Worm (Caenorhabditis elegans): ENCODE measurements around the gene Y70C5A.3.

Y70C5A.3 gene

DNA sequence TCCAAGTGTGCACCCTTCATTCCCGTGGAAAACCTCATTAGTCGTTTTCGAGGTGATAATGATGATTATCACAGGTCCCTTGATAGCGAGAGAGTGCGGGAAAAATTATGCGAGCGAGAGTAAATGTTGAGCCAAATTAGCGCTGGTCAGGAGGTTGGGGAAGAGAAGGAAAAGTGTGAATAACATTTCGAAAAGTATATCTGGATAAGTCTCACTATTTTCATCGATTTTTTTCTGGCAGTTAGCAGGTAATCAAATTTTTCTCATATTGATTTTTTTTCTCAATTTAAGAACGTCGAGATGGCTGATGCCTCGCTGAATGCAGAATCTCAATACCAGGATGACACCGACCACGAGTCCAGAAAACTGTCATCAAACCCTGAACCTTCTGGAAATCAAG lies 8.3 kb upstream of the Y70C5A.3 start, which contains the start of gene W06G6.2:
Gene W06G6.2 (plus strand): TSS at position 301 of the 400 bp plus-strand sequence.
- no peak for TF ChIP-seq swsn-7 (tag; optimal IDR thresholded peaks at IDR 0.05)
- TF ChIP-seq elt-2 (tag; optimal IDR thresholded peaks at IDR 0.05), result no peak
- TF ChIP-seq lsy-2 (tag; optimal IDR thresholded peaks at IDR 0.05), result no peak
- no peak for TF ChIP-seq unc-62 (GFP tag; optimal IDR thresholded peaks at IDR 0.05)
- no peak for TF ChIP-seq tlp-1 (tag; optimal IDR thresholded peaks at IDR 0.05)
- TF ChIP-seq pax-3 (tag; optimal IDR thresholded peaks at IDR 0.05), result no peak
- TF ChIP-seq ceh-8 (GFP tag; optimal IDR thresholded peaks at IDR 0.05), result no peak

ce11 chrV:16627962-16628361 lies 7.2 kb upstream of the Y70C5A.3 start, which contains the start of gene oac-53:
Gene oac-53, minus strand, starts transcription at chrV:16627970.
- TF ChIP-seq nhr-85 (tag) (no peak), tlp-1 (tag; optimal IDR thresholded peaks at IDR 0.05) (peak; percentile 3), xbp-1 (tag; optimal IDR thresholded peaks at IDR 0.05) (no peak), aly-2 (tag; optimal IDR thresholded peaks at IDR 0.05) (no peak), sox-4 (tag; optimal IDR thresholded peaks at IDR 0.05) (no peak), elt-2 (tag; optimal IDR thresholded peaks at IDR 0.05) (peak; percentile 77), lin-13 (GFP tag; optimal IDR thresholded peaks at IDR 0.05) (no peak), lir-3 (tag; optimal IDR thresholded peaks at IDR 0.05; ENCODE audit: poor library complexity) (no peak), efl-1 (optimal IDR thresholded peaks at IDR 0.05) (no peak), efl-1 (GFP tag; optimal IDR thresholded peaks at IDR 0.05 in 1 of 2) (no peak), dsc-1 (tag; optimal IDR thresholded peaks at IDR 0.05) (no peak), pqm-1 (tag; optimal IDR thresholded peaks at IDR 0.05) (no peak), aha-1 (tag; optimal IDR thresholded peaks at IDR 0.05) (no peak), unc-30 (tag; optimal IDR thresholded peaks at IDR 0.05) (no peak), nhr-28 (tag; optimal IDR thresholded peaks at IDR 0.05) (no peak)

- no peak for TF ChIP-seq C16A3.4 (tag; optimal IDR thresholded peaks at IDR 0.05)
- TF ChIP-seq pag-3 (tag; optimal IDR thresholded peaks at IDR 0.05; ENCODE audit: borderline replicate concordance, insufficient read depth), result no peak
- TF ChIP-seq nhr-28 (tag; optimal IDR thresholded peaks at IDR 0.05), result no peak
- TF ChIP-seq F16B12.6 (tag; optimal IDR thresholded peaks at IDR 0.05), result no peak
- TF ChIP-seq lin-15B (tag; optimal IDR thresholded peaks at IDR 0.05), result no peak
- no peak for TF ChIP-seq ets-5 (GFP tag; IDR thresholded peaks at IDR 0.05)
- no peak for TF ChIP-seq ceh-88 (GFP tag; IDR thresholded peaks at IDR 0.05)
- TF ChIP-seq lsy-2 (tag; optimal IDR thresholded peaks at IDR 0.05), result no peak
- TF ChIP-seq nhr-47 (tag; optimal IDR thresholded peaks at IDR 0.05), result no peak
- TF ChIP-seq lir-3 (tag; optimal IDR thresholded peaks at IDR 0.05; ENCODE audit: poor library complexity), result no peak
- no peak for TF ChIP-seq elt-3 (tag; optimal IDR thresholded peaks at IDR 0.05)
These were observed 2.1 kb upstream of the Y70C5A.3 start, which contains the start of gene Y70C5A.2 for ce11 chrV:16622754-16623261. Gene Y70C5A.2, minus strand, starts transcription at chrV:16623211.

- TF ChIP-seq ama-1 (optimal IDR thresholded peaks at IDR 0.05), result no peak
- TF ChIP-seq skn-1 (tag; optimal IDR thresholded peaks at IDR 0.05), result no peak
- no peak for TF ChIP-seq C04F5.9 (tag; optimal IDR thresholded peaks at IDR 0.05)
- no peak for TF ChIP-seq unc-62 (GFP tag; optimal IDR thresholded peaks at IDR 0.05)
- 0 out of 2 replicates have a peak, but pooled peaks have one; percentile 12 for TF ChIP-seq grh-1 (GFP tag; IDR thresholded peaks at IDR 0.05)
- TF ChIP-seq pqm-1 (tag; optimal IDR thresholded peaks at IDR 0.05), result no peak
- TF ChIP-seq fkh-8 (tag; optimal IDR thresholded peaks at IDR 0.05), result peak; percentile 11
- no peak for TF ChIP-seq ces-1 (GFP tag; optimal IDR thresholded peaks at IDR 0.05)
These were observed 1.2 kb upstream of the Y70C5A.3 start for ce11 chrV:16621894-16622293.

DNA sequence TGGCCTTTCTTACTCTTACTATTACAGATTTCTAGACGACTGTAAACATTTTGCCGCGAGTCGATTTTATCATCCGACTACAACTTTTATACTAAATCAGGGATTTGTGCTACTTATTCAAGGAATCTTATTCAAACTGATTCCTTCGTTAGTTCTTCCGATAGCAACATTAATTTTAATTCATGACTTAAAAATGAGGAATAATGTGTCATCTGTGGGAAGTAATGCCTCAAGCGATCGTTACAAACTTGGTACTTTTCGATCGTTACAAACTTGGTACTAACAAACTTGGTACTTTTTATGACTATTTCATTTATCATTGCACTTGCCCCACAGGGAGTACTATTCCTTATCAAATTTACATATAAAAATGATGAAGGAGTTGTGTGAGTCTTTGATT lies 3.3 kb downstream of the Y70C5A.3 start, which contains the start of gene Y70C5A.4:
Gene Y70C5A.4 (plus strand): TSS at position 301 of the 400 bp plus-strand sequence.
- no peak for TF ChIP-seq unc-98 (GFP tag; IDR thresholded peaks at IDR 0.05)
- TF ChIP-seq zip-4 (GFP tag; optimal IDR thresholded peaks at IDR 0.05), result no peak
- no peak for TF ChIP-seq ceh-63 (GFP tag; optimal IDR thresholded peaks at IDR 0.05)
- no peak for TF ChIP-seq ztf-11 (tag; optimal IDR thresholded peaks at IDR 0.05)

All from whole organism, L1 larva.